Worm (Caenorhabditis elegans) whole organism, late embryonic: ENCODE data around the gene C34C6.10.

Experiments
- C08G9.2 ChIP-seq: sonication (generic microtip); optimal IDR thresholded peaks from 2 replicates; lab custom pipeline; 2016; ENCODE audit warnings: mild to moderate bottlenecking, missing genetic modification characterization, moderate library complexity, missing compliant biosample characterization
- F13H6.1 ChIP-seq: sonication (generic microtip); optimal IDR thresholded peaks from 2 replicates; lab custom pipeline; 2016; ENCODE audit warnings: missing genetic modification characterization, missing compliant biosample characterization
- K09A11.1 ChIP-seq: sonication (generic microtip); optimal IDR thresholded peaks from 2 replicates; lab custom pipeline; 2017; ENCODE audit warnings: antibody characterized with exemption, mild to moderate bottlenecking, missing genetic modification characterization, missing compliant biosample characterization; ENCODE audit not compliant: insufficient read depth
- ceh-14 ChIP-seq: sonication (generic microtip); optimal IDR thresholded peaks from 2 replicates; lab custom pipeline; 2016; ENCODE audit warnings: missing genotype, missing genetic modification characterization, missing compliant biosample characterization
- ceh-18 ChIP-seq: sonication (generic microtip); optimal IDR thresholded peaks from 2 replicates; lab custom pipeline; 2016; ENCODE audit warnings: missing genetic modification characterization, missing compliant biosample characterization
- ceh-19 ChIP-seq: fragments of 200-800 bp; sonication (Bioruptor generic); optimal IDR thresholded peaks from 2 replicates; lab custom pipeline; 2018; ENCODE audit warnings: mild to moderate bottlenecking, missing genetic modification characterization, missing compliant biosample characterization
- ceh-2 ChIP-seq: sonication (generic microtip); optimal IDR thresholded peaks from 2 replicates; lab custom pipeline; 2016; ENCODE audit warnings: missing genotype, missing genetic modification characterization, missing compliant biosample characterization
- ceh-22 ChIP-seq: sonication (generic microtip); optimal IDR thresholded peaks from 2 replicates; lab custom pipeline; 2017; ENCODE audit warnings: missing biosample characterization, missing genetic modification characterization
- ceh-30 ChIP-seq: fragments of 150-350 bp; optimal IDR thresholded peaks from 2 replicates; lab custom pipeline; 2014; ENCODE audit warnings: missing biosample characterization, missing genetic modification characterization
- ceh-31 ChIP-seq: sonication (generic microtip); optimal IDR thresholded peaks from 2 replicates; lab custom pipeline; 2016; ENCODE audit warnings: missing genetic modification characterization, missing compliant biosample characterization
- ceh-34 ChIP-seq: sonication (generic microtip); optimal IDR thresholded peaks from 2 replicates; lab custom pipeline; 2016; ENCODE audit warnings: mild to moderate bottlenecking, missing genetic modification characterization, missing compliant biosample characterization
- ceh-45 ChIP-seq: fragments of 200-800 bp; sonication (Bioruptor generic); IDR thresholded peaks from 2 replicates; pipeline ENCODE4 v1.3.6; 2022; ENCODE audit warnings: missing genetic modification reagents, missing genetic modification characterization, missing compliant biosample characterization
- ceh-48 ChIP-seq: sonication (generic microtip); optimal IDR thresholded peaks from 2 replicates; lab custom pipeline; 2016; ENCODE audit warnings: missing genetic modification characterization, inconsistent platforms, missing compliant biosample characterization
- ceh-6 ChIP-seq: fragments of 200-800 bp; sonication (Bioruptor generic); optimal IDR thresholded peaks from 2 replicates; lab custom pipeline; 2018; ENCODE audit warnings: mild to moderate bottlenecking, missing genetic modification characterization, missing compliant biosample characterization
- ceh-9 ChIP-seq: sonication (generic microtip); optimal IDR thresholded peaks from 2 replicates; lab custom pipeline; 2016; ENCODE audit warnings: mild to moderate bottlenecking, missing genetic modification characterization, inconsistent platforms, missing compliant biosample characterization
- dve-1 ChIP-seq: sonication (generic microtip); optimal IDR thresholded peaks from 2 replicates; lab custom pipeline; 2017; ENCODE audit warnings: antibody characterized with exemption, mild to moderate bottlenecking, missing genetic modification characterization, missing compliant biosample characterization
- elt-2 ChIP-seq: sonication (generic microtip); optimal IDR thresholded peaks from 2 replicates; lab custom pipeline; 2016; ENCODE audit warnings: missing genetic modification reagents, missing genetic modification characterization, missing compliant biosample characterization
- elt-4 ChIP-seq: sonication (generic microtip); optimal IDR thresholded peaks from 2 replicates; lab custom pipeline; 2016; ENCODE audit warnings: missing genetic modification characterization, missing compliant biosample characterization
- eyg-1 ChIP-seq: sonication (generic microtip); optimal IDR thresholded peaks from 2 replicates; lab custom pipeline; 2016; ENCODE audit warnings: missing genotype, missing genetic modification characterization, missing compliant biosample characterization
- fkh-10 ChIP-seq: fragments of 150-350 bp; optimal IDR thresholded peaks from 2 replicates; lab custom pipeline; 2014; ENCODE audit warnings: missing biosample characterization, missing genetic modification reagents, missing genetic modification characterization
- hlh-15 ChIP-seq: sonication (generic microtip); optimal IDR thresholded peaks from 2 replicates; lab custom pipeline; 2016; ENCODE audit warnings: missing genetic modification characterization, missing compliant biosample characterization
- hlh-6 ChIP-seq: sonication (generic microtip); optimal IDR thresholded peaks from 2 replicates; lab custom pipeline; 2016; ENCODE audit warnings: missing genotype, missing genetic modification characterization, missing compliant biosample characterization
- nfya-1 ChIP-seq: sonication (generic microtip); optimal IDR thresholded peaks from 2 replicates; lab custom pipeline; 2017; ENCODE audit warnings: missing genetic modification characterization, mild to moderate bottlenecking, missing compliant biosample characterization, antibody characterized with exemption, moderate library complexity
- nhr-11 ChIP-seq: fragments of 150-350 bp; optimal IDR thresholded peaks from 2 replicates; lab custom pipeline; 2014; ENCODE audit warnings: missing biosample characterization, missing genetic modification characterization
- npax-4 ChIP-seq: sonication (generic microtip); optimal IDR thresholded peaks from 2 replicates; lab custom pipeline; 2016; ENCODE audit warnings: missing genetic modification characterization, missing compliant biosample characterization
- odd-2 ChIP-seq: sonication (generic microtip); optimal IDR thresholded peaks from 2 replicates; lab custom pipeline; 2017; ENCODE audit warnings: antibody characterized with exemption, mild to moderate bottlenecking, missing genetic modification characterization, missing compliant biosample characterization
- pat-9 ChIP-seq: fragments of 200-800 bp; sonication (Bioruptor generic); optimal IDR thresholded peaks from 2 replicates; lab custom pipeline; 2018; ENCODE audit warnings: mild to moderate bottlenecking, missing genetic modification characterization, moderate library complexity, missing compliant biosample characterization
- pax-1 ChIP-seq: fragments of 150-350 bp; optimal IDR thresholded peaks from 2 replicates; lab custom pipeline; 2014; ENCODE audit warnings: missing biosample characterization, missing genetic modification characterization
- pha-2 ChIP-seq: sonication (generic microtip); optimal IDR thresholded peaks from 2 replicates; lab custom pipeline; 2017; ENCODE audit warnings: mild to moderate bottlenecking, missing genetic modification characterization, missing compliant biosample characterization
- pqm-1 ChIP-seq: sonication (generic microtip); optimal IDR thresholded peaks from 2 replicates; lab custom pipeline; 2016; ENCODE audit warnings: missing genetic modification characterization, missing compliant biosample characterization
- pros-1 ChIP-seq: fragments of 150-350 bp; optimal IDR thresholded peaks from 2 replicates; lab custom pipeline; 2014; ENCODE audit warnings: missing biosample characterization, missing genetic modification reagents, missing genetic modification characterization
- ref-2 ChIP-seq: sonication (generic microtip); optimal IDR thresholded peaks from 2 replicates; lab custom pipeline; 2016; ENCODE audit warnings: missing genetic modification characterization, missing compliant biosample characterization
- rnt-1 ChIP-seq: sonication (generic microtip); optimal IDR thresholded peaks from 2 replicates; lab custom pipeline; 2016; ENCODE audit warnings: missing genetic modification characterization, missing compliant biosample characterization
- sdc-2 ChIP-seq: sonication (generic microtip); optimal IDR thresholded peaks from 2 replicates; lab custom pipeline; 2016; ENCODE audit warnings: missing genotype, missing genetic modification characterization, missing compliant biosample characterization
- syd-9 ChIP-seq: sonication (generic microtip); optimal IDR thresholded peaks from 2 replicates; lab custom pipeline; 2016; ENCODE audit warnings: mild to moderate bottlenecking, missing genetic modification characterization, moderate library complexity, missing compliant biosample characterization
- tbx-2 ChIP-seq: sonication (generic microtip); optimal IDR thresholded peaks from 2 replicates; lab custom pipeline; 2016; ENCODE audit warnings: missing genetic modification characterization, missing compliant biosample characterization
- ttx-3 ChIP-seq: sonication (generic microtip); optimal IDR thresholded peaks from 2 replicates; lab custom pipeline; 2016; ENCODE audit warnings: missing genetic modification reagents, missing genetic modification characterization, missing compliant biosample characterization
- unc-3 ChIP-seq, 2 experiments: fragments of 200-800 bp in 1 of 2; sonication (Bioruptor generic) in 1 of 2; sonication (generic microtip) in 1 of 2; conservative IDR thresholded peaks in 1 of 2; optimal IDR thresholded peaks in 1 of 2; 2 replicates each; pipeline versions ENCODE4 v1.3.6 to Lab custom; 2016 to 2022; ENCODE audit warnings: missing compliant biosample characterization in 2 of 2, missing genetic modification characterization in 2 of 2, missing genetic modification reagents in 1 of 2
- unc-42 ChIP-seq: sonication (generic microtip); optimal IDR thresholded peaks from 2 replicates; lab custom pipeline; 2016; ENCODE audit warnings: missing genotype, missing genetic modification characterization, missing compliant biosample characterization
- unc-55 ChIP-seq: sonication (generic microtip); optimal IDR thresholded peaks from 2 replicates; lab custom pipeline; 2017; ENCODE audit warnings: missing biosample characterization, missing genetic modification reagents, missing genetic modification characterization
- unc-86 ChIP-seq: sonication (generic microtip); optimal IDR thresholded peaks from 2 replicates; lab custom pipeline; 2016; ENCODE audit warnings: missing genetic modification characterization, missing compliant biosample characterization
- ztf-16 ChIP-seq: sonication (generic microtip); optimal IDR thresholded peaks from 2 replicates; lab custom pipeline; 2017; ENCODE audit warnings: missing genetic modification characterization, missing compliant biosample characterization

Gene C34C6.10

DNA sequence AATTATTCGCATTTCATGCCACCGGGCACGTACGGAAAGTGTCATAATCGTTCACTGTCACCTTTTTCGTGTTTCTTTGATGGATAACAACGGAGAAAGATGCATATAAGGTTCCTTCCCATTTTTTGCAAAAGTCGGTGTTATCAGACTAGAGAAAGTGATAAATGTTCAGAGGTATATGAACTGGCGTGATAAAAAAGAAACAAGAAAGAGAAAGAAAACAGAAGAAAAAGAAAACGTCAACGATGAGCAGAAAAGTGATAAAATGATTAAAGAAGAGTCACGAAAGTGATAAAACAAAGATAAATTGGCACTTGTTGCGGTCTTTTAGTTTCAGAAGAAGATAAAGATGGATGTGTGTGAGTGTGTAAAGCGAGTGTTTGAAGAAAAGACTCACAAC, 34.6 kb upstream of the C34C6.10 start:
- TF ChIP-seq elt-2 (tag; lab: Kevin White, UChicago) (peak; percentile 51), nhr-11 (tag; lab: Kevin White, UChicago) (no peak)

DNA sequence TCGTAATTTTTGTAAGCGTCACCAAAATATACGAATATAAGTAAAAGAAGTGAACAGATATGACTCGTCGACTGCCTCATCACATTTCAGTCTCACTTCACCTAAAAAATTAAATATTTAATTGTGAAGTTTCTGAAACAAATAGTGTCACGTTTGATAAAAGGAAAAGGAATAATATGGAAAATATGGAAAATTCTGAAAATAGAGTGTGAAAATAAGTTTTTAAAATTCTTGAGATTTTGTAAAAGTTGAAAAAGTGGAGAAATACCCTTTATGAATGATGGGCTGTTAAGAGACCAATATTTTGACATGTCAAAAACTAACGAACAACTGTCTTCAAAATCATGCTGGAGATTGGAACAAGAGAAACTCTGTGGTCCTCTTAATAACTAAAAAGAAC, 31.0 kb upstream of the C34C6.10 start, which contains the start of gene T01B7.9:
T01B7.9 (minus strand) TSS at position 101 of the 400 bp plus-strand sequence.
- TF ChIP-seq dve-1 (tag; lab: Kevin White, UChicago) (no peak), ceh-9 (tag; lab: Kevin White, UChicago) (no peak), pros-1 (tag; lab: Kevin White, UChicago) (no peak), pat-9 (no peak), pax-1 (tag; lab: Kevin White, UChicago) (no peak), ceh-19 (GFP tag; lab: Kevin White, UChicago) (no peak), ceh-34 (no peak), F13H6.1 (tag; lab: Kevin White, UChicago) (no peak), hlh-15 (tag; lab: Kevin White, UChicago) (no peak), ztf-16 (tag; lab: Kevin White, UChicago) (no peak), unc-42 (tag; lab: Kevin White, UChicago) (no peak), sdc-2 (tag; lab: Kevin White, UChicago) (no peak), odd-2 (tag; lab: Kevin White, UChicago) (no peak), ceh-30 (tag; lab: Kevin White, UChicago) (no peak), ceh-45 (GFP tag; lab: Robert Waterston, UW) (no peak), C08G9.2 (no peak)

DNA sequence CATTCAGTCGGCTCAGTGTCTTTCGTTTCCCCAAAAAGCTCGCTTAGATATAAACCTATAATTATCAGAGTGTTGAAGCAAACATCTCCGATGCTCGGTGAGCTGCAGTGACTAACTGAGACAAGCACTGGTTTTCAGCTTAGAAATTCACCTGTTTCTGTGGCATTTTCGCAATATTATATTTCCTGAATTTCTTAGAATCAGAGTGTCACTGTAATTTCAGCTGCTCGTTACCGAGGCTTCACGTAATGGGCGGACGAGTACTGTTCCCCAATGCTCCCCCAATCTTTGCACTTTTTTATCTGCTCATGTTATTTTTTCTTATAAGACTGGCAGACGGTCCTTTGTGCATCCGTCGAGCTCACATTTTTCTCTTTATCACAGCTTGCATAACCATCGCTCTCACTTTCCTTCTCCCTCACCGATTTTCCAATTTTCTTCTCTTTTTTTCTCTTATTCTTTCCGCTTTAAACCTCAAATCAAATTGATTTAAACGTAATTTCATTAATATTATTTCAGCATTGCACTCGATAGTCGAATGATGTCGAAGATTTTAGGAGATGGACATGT, 26.4 kb upstream of the C34C6.10 start, which contains the start of gene trcs-2:
trcs-2 (plus strand) TSS at position 520 of the 570 bp plus-strand sequence.
- TF ChIP-seq ceh-45 (GFP tag; lab: Robert Waterston, UW) = no peak
- no peak for TF ChIP-seq K09A11.1
- TF ChIP-seq ceh-48 (tag; lab: Kevin White, UChicago) = no peak
- no peak for TF ChIP-seq hlh-6
- no peak for TF ChIP-seq elt-4 (tag; lab: Kevin White, UChicago)

DNA sequence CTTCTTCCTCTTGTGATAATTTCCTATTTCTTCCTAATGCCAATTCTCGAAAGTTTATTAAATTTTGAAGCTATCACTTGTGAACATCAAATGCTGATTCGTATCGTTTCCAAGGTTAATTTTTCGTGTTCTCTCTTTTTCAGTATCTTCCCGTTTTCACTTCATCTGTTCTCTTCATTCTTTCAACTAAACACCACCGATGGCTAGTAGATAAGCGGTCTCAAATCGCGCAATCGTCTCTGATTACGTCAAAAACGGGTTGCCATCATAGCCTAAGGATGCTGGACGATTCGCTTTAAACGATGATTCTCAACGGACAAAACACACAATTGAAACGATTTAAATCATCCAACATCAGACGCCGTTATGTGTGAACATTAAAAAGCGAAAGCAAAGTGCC, 21.9 kb upstream of the C34C6.10 start:
- TF ChIP-seq unc-86 (no peak), syd-9 (tag; lab: Kevin White, UChicago) (no peak), ceh-34 (no peak), dve-1 (tag; lab: Kevin White, UChicago) (no peak), fkh-10 (GFP tag; lab: Kevin White, UChicago) (no peak), unc-3 (GFP tag; conservative IDR thresholded peaks at IDR 0.05; lab: Robert Waterston, UW) (no peak), unc-3 (tag; optimal IDR thresholded peaks at IDR 0.05; lab: Kevin White, UChicago) (no peak), ttx-3 (tag; lab: Kevin White, UChicago) (no peak), sdc-2 (tag; lab: Kevin White, UChicago) (no peak), pha-2 (tag; lab: Kevin White, UChicago) (no peak), nfya-1 (tag; lab: Kevin White, UChicago) (no peak)

DNA sequence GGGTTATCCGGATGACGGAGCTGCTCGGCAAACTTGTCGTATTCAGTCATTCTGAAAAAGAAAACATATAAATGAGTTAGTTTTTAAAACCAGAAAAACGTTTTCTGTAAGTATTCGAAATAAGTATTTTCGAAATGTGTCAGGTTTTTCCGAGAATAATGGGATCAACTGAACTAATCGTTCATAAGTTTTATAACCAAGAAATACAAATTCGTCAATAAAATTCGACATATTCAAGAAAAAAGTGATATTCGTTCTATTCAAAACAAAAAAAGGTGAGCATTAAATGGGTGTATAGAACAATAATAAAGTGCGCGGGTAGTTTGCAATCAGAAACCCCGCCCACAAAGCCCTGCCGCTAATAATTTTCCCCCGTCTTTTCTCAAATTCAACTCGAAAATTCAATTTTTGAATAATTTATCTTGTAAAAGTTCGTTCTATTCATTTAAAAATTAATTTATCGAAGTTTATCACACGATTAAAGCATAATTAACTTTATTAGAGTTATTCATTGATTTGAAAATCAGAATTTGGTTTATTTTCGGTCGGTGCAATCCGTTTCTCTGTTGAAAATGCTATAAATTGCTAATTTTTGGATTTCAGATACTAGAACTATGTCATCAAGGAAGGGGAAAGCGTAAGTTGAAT, 20.7 kb upstream of the C34C6.10 start, which contains the start of the genes cyn-11 and T01B7.5:
cyn-11 (minus strand) TSS at position 51 of the 648 bp plus-strand sequence.
T01B7.5 (plus strand) TSS at position 598 of the 648 bp plus-strand sequence.
- TF ChIP-seq ceh-34 (peak; percentile 6), eyg-1 (tag; lab: Kevin White, UChicago) (peak; percentile 46), tbx-2 (tag; lab: Kevin White, UChicago) (peak; percentile 45), ceh-31 (tag; lab: Kevin White, UChicago) (peak; percentile 18), rnt-1 (tag; lab: Kevin White, UChicago) (no peak), pax-1 (tag; lab: Kevin White, UChicago) (no peak), unc-42 (tag; lab: Kevin White, UChicago) (peak; percentile 73), pqm-1 (tag; lab: Kevin White, UChicago) (no peak), ttx-3 (tag; lab: Kevin White, UChicago) (peak; percentile 25), K09A11.1 (peak; percentile 70), pros-1 (tag; lab: Kevin White, UChicago) (no peak), nfya-1 (tag; lab: Kevin White, UChicago) (peak; percentile 27), ceh-22 (tag; lab: Kevin White, UChicago) (no peak), ceh-6 (no peak), unc-55 (GFP tag; lab: Kevin White, UChicago) (no peak), nhr-11 (tag; lab: Kevin White, UChicago) (no peak), ceh-14 (tag; lab: Kevin White, UChicago) (peak; percentile 20), pat-9 (no peak), ceh-2 (tag; lab: Kevin White, UChicago) (peak; percentile 22), ref-2 (tag; lab: Kevin White, UChicago) (no peak), ztf-16 (tag; lab: Kevin White, UChicago) (no peak), npax-4 (tag; lab: Kevin White, UChicago) (no peak), ceh-18 (no peak)
